Fruit fly (Drosophila melanogaster) whole organism, adult: Measurements from ENCODE around the gene Wwox.

Experiments
- Clk ChIP-seq: fragments of 200-800 bp; sonication (Bioruptor generic); optimal IDR thresholded peaks from 2 replicates; lab custom pipeline; 2017; ENCODE audit warnings: missing biosample characterization, missing genetic modification characterization
- Crg-1 ChIP-seq: fragments of 200-800 bp; sonication (Bioruptor generic); optimal IDR thresholded peaks from 2 replicates; lab custom pipeline; 2016; ENCODE audit warnings: missing biosample characterization, missing genetic modification characterization
- cic ChIP-seq: fragments of 200-800 bp; sonication (Bioruptor generic); optimal IDR thresholded peaks from 2 replicates; lab custom pipeline; 2017; ENCODE audit warnings: missing biosample characterization, mild to moderate bottlenecking, missing genetic modification characterization, moderate library complexity
- kay ChIP-seq: fragments of 200-800 bp; sonication (Bioruptor generic); peaks from one replicate; lab custom pipeline; 2016; ENCODE audit warnings: missing biosample characterization, missing genetic modification characterization, borderline replicate concordance
- ovo ChIP-seq: fragments of 200-800 bp; sonication (Bioruptor generic); optimal IDR thresholded peaks from 2 replicates; lab custom pipeline; 2016; ENCODE audit warnings: missing biosample characterization, missing genetic modification characterization
- pad ChIP-seq: fragments of 200-800 bp; sonication (Bioruptor generic); optimal IDR thresholded peaks from 3 replicates; lab custom pipeline; 2017; ENCODE audit warnings: missing biosample characterization, missing genetic modification characterization, mild to moderate bottlenecking, moderate library complexity, missing genetic modification reagents
- toe ChIP-seq: fragments of 200-800 bp; sonication (Bioruptor generic); optimal IDR thresholded peaks from 2 replicates; lab custom pipeline; 2016; ENCODE audit warnings: missing biosample characterization, missing genetic modification characterization

dm6 chr2L:8040872-8041271, 36.8 kb upstream of the Wwox start, which contains the start of gene CCDC53:
- no peak for TF ChIP-seq kay (GFP tag; lab: Kevin White, UChicago)
- TF ChIP-seq Crg-1 (GFP tag; lab: Kevin White, UChicago) = no peak
- TF ChIP-seq pad = no peak
- TF ChIP-seq ovo (GFP tag; lab: Kevin White, UChicago) = no peak
- no peak for TF ChIP-seq toe
- TF ChIP-seq cic (GFP tag; lab: Kevin White, UChicago) = no peak
- no peak for TF ChIP-seq Clk (GFP tag; lab: Kevin White, UChicago)
